Worm (Caenorhabditis elegans) whole organism, late embryonic: Measurements from ENCODE around the gene ZC21.6.

ENCODE experiments used
- hlh-30 ChIP-seq: sonication (generic microtip); optimal IDR thresholded peaks from 2 replicates; lab custom pipeline; 2017; ENCODE audit warnings: antibody characterized with exemption, missing genetic modification characterization, missing compliant biosample characterization; ENCODE audit not compliant: insufficient read depth
- nhr-232 ChIP-seq: sonication (generic microtip); optimal IDR thresholded peaks from 2 replicates; lab custom pipeline; 2016; ENCODE audit warnings: missing genetic modification characterization, missing compliant biosample characterization
- pha-4 ChIP-seq: fragments of 150-350 bp; optimal IDR thresholded peaks from 2 replicates; lab custom pipeline; 2018; ENCODE audit warnings: missing biosample characterization, missing genetic modification reagents, missing genetic modification characterization
- ref-2 ChIP-seq: sonication (generic microtip); optimal IDR thresholded peaks from 2 replicates; lab custom pipeline; 2016; ENCODE audit warnings: missing genetic modification characterization, missing compliant biosample characterization

ce11 chrIII:8494708-8495107 lies 50.7 kb downstream of the ZC21.6 start, which contains the start of gene pac-1:
- TF ChIP-seq nhr-232 (tag; lab: Kevin White, UChicago) (no peak), pha-4 (no peak), ref-2 (tag; lab: Kevin White, UChicago) (no peak), hlh-30 (tag; lab: Kevin White, UChicago) (no peak)
